Fruit fly (Drosophila melanogaster) whole organism, embryonic: Measurements from ENCODE around the gene Eig71Ed.
A peak's percentile ranks its signal among the peaks of the same experiment; 100 is the strongest.

Source experiments
- B-H1 ChIP-seq: fragments of 200-800 bp; sonication (Bioruptor generic); IDR thresholded peaks from 3 replicates; pipeline ENCODE4 v1.3.6; 2022; ENCODE audit warnings: missing biosample characterization, missing genetic modification characterization
- CG1024 ChIP-seq: fragments of 200-800 bp; sonication (Bioruptor generic); IDR thresholded peaks from 2 replicates; pipeline ENCODE4 v1.3.6; 2022; ENCODE audit warnings: missing biosample characterization, missing genetic modification characterization
- CG10274 ChIP-seq: fragments of 200-800 bp; sonication (Bioruptor generic); optimal IDR thresholded peaks from 3 replicates; lab custom pipeline; 2017; ENCODE audit warnings: missing biosample characterization, mild to moderate bottlenecking, missing genetic modification characterization
- CG11504 ChIP-seq: fragments of 200-800 bp; sonication (Bioruptor generic); optimal IDR thresholded peaks from 3 replicates; lab custom pipeline; 2019; ENCODE audit warnings: missing biosample characterization, mild to moderate bottlenecking, missing genetic modification characterization, moderate library complexity
- CG11723 ChIP-seq: fragments of 200-800 bp; sonication (Bioruptor generic); optimal IDR thresholded peaks from 2 replicates; lab custom pipeline; 2017; ENCODE audit warnings: missing biosample characterization, mild to moderate bottlenecking, missing genetic modification characterization
- CG14014 ChIP-seq: fragments of 200-800 bp; sonication (Bioruptor generic); IDR thresholded peaks from 2 replicates; pipeline ENCODE4 v1.3.6; 2022; ENCODE audit warnings: missing biosample characterization, missing genetic modification characterization
- CG1529 ChIP-seq: fragments of 200-800 bp; sonication (Bioruptor generic); optimal IDR thresholded peaks from 3 replicates; lab custom pipeline; 2018; ENCODE audit warnings: missing biosample characterization, missing genetic modification characterization
- CG16863 ChIP-seq: fragments of 200-800 bp; sonication (Bioruptor generic); optimal IDR thresholded peaks from 3 replicates; lab custom pipeline; 2016; ENCODE audit warnings: missing biosample characterization, missing genetic modification characterization
- CG17328 ChIP-seq: fragments of 200-800 bp; sonication (Bioruptor generic); IDR thresholded peaks from 2 replicates; pipeline ENCODE4 v1.3.6; 2022; ENCODE audit warnings: missing biosample characterization, missing genetic modification characterization
- CG18764 ChIP-seq: fragments of 200-800 bp; sonication (Bioruptor generic); optimal IDR thresholded peaks from 3 replicates; lab custom pipeline; 2016; ENCODE audit warnings: missing biosample characterization, missing genetic modification characterization
- CG2199 ChIP-seq: fragments of 200-800 bp; sonication (Bioruptor generic); IDR thresholded peaks from 3 replicates; pipeline ENCODE4 v1.3.6; 2022; ENCODE audit warnings: missing biosample characterization, missing genetic modification characterization
- CG30020 ChIP-seq: fragments of 200-800 bp; optimal IDR thresholded peaks from 2 replicates; lab custom pipeline; 2019; ENCODE audit warnings: missing biosample characterization, mild to moderate bottlenecking, missing genetic modification characterization, moderate library complexity
- CG30431 ChIP-seq: fragments of 200-800 bp; sonication (Bioruptor generic); optimal IDR thresholded peaks from 2 replicates; lab custom pipeline; 2017; ENCODE audit warnings: missing biosample characterization, missing genetic modification characterization
- CG34224 ChIP-seq: fragments of 200-800 bp; sonication (Bioruptor generic); IDR thresholded peaks from 3 replicates; pipeline ENCODE4 v1.3.6; 2022; ENCODE audit warnings: missing biosample characterization, missing genetic modification characterization; ENCODE audit not compliant: partially characterized antibody
- CG3838 ChIP-seq: fragments of 200-800 bp; sonication (Bioruptor generic); optimal IDR thresholded peaks from 3 replicates; lab custom pipeline; 2016; ENCODE audit warnings: missing biosample characterization, missing genetic modification characterization
- CG4328 ChIP-seq: fragments of 200-800 bp; sonication (Bioruptor generic); optimal IDR thresholded peaks from 3 replicates; lab custom pipeline; 2017; ENCODE audit warnings: missing biosample characterization, missing genetic modification reagents, missing genetic modification characterization
- CG4820 ChIP-seq: fragments of 200-800 bp; sonication (Bioruptor generic); optimal IDR thresholded peaks from 3 replicates; lab custom pipeline; 2016; ENCODE audit warnings: missing biosample characterization, missing genetic modification characterization
- CG7357 ChIP-seq: fragments of 200-800 bp; sonication (Bioruptor generic); IDR thresholded peaks from 3 replicates; pipeline ENCODE4 v1.3.6; 2022; ENCODE audit warnings: missing biosample characterization, missing genetic modification characterization
- CG7372 ChIP-seq: fragments of 200-800 bp; sonication (Bioruptor generic); IDR thresholded peaks from 2 replicates; pipeline ENCODE4 v1.3.6; 2022; ENCODE audit warnings: missing biosample characterization, missing genetic modification characterization
- CTCF ChIP-seq: fragments of 200-800 bp; sonication (Bioruptor generic); optimal IDR thresholded peaks from 2 replicates; lab custom pipeline; 2017; ENCODE audit warnings: missing biosample characterization, mild to moderate bottlenecking, missing genetic modification characterization, moderate library complexity
- D ChIP-seq, 2 experiments: fragments of 200-800 bp in 1 of 2; fragments of >200 bp in 1 of 2; sonication (Bioruptor generic) in 1 of 2; optimal IDR thresholded peaks; 2 replicates in 1 of 2; 3 replicates in 1 of 2; lab custom pipeline; 2017; ENCODE audit warnings: mild to moderate bottlenecking in 1 of 2, missing biosample characterization in 1 of 2, missing genetic modification characterization in 1 of 2, missing genetic modification reagents in 1 of 2
- Dip3 ChIP-seq: fragments of 200-800 bp; sonication (Bioruptor generic); optimal IDR thresholded peaks from 3 replicates; lab custom pipeline; 2016; ENCODE audit warnings: missing biosample characterization, missing genetic modification characterization
- Doc2 ChIP-seq: fragments of 200-800 bp; sonication (Bioruptor generic); IDR thresholded peaks from 2 replicates; pipeline ENCODE4 v1.3.6; 2022; ENCODE audit warnings: missing biosample characterization, missing genetic modification characterization
- GATAe ChIP-seq: fragments of 200-800 bp; sonication (Bioruptor generic); conservative IDR thresholded peaks from 2 replicates; pipeline ENCODE4 v1.3.6; 2022; ENCODE audit warnings: missing biosample characterization, missing genetic modification characterization
- HLHmδ ChIP-seq: fragments of 200-800 bp; sonication (Bioruptor generic); optimal IDR thresholded peaks from 2 replicates; lab custom pipeline; 2018; ENCODE audit warnings: missing biosample characterization, mild to moderate bottlenecking, missing genetic modification characterization, moderate library complexity
- Hmr ChIP-seq: fragments of 200-800 bp; sonication (Bioruptor generic); optimal IDR thresholded peaks from 3 replicates; lab custom pipeline; 2017; ENCODE audit warnings: mild to moderate bottlenecking, missing biosample characterization, missing genetic modification reagents, missing genetic modification characterization
- Hr3 ChIP-seq: fragments of 200-800 bp; sonication (Bioruptor generic); optimal IDR thresholded peaks from 3 replicates; lab custom pipeline; 2016; ENCODE audit warnings: missing biosample characterization, missing genetic modification characterization
- Ptx1 ChIP-seq: fragments of 200-800 bp; sonication (Bioruptor generic); IDR thresholded peaks from 2 replicates; pipeline ENCODE4 v1.3.6; 2022; ENCODE audit warnings: missing biosample characterization, missing genetic modification characterization
- Sox100B ChIP-seq: fragments of 200-800 bp; sonication (Bioruptor generic); optimal IDR thresholded peaks from 3 replicates; lab custom pipeline; 2018; ENCODE audit warnings: missing biosample characterization, mild to moderate bottlenecking, missing genetic modification characterization
- br ChIP-seq: fragments of >200 bp; optimal IDR thresholded peaks from 2 replicates; lab custom pipeline; 2017
- cad ChIP-seq: fragments of >200 bp; optimal IDR thresholded peaks from 2 replicates; lab custom pipeline; 2017; ENCODE audit warnings: missing biosample characterization, missing genetic modification characterization
- cwo ChIP-seq: fragments of 200-800 bp; sonication (Bioruptor generic); optimal IDR thresholded peaks from 3 replicates; lab custom pipeline; 2017; ENCODE audit warnings: missing biosample characterization, missing genetic modification characterization, mild to moderate bottlenecking, moderate library complexity, missing genetic modification reagents
- dmrt11E ChIP-seq: fragments of 200-800 bp; sonication (Bioruptor generic); optimal IDR thresholded peaks from 3 replicates; lab custom pipeline; 2018; ENCODE audit warnings: missing biosample characterization, mild to moderate bottlenecking, missing genetic modification characterization, moderate library complexity
- eve ChIP-seq, 2 experiments: fragments of >200 bp; optimal IDR thresholded peaks; 2 replicates each; lab custom pipeline; 2017; ENCODE audit warnings: missing biosample characterization in 2 of 2, missing genetic modification characterization in 2 of 2
- gcm ChIP-seq: fragments of 200-800 bp; sonication (Bioruptor generic); optimal IDR thresholded peaks from 2 replicates; lab custom pipeline; 2019; ENCODE audit warnings: missing biosample characterization, mild to moderate bottlenecking, missing genetic modification characterization, moderate library complexity
- gem ChIP-seq: fragments of 200-800 bp; sonication (Bioruptor generic); optimal IDR thresholded peaks from 2 replicates; lab custom pipeline; 2019; ENCODE audit warnings: missing biosample characterization, mild to moderate bottlenecking, missing genetic modification characterization, moderate library complexity
- gt ChIP-seq: fragments of 200-800 bp; sonication (Bioruptor generic); IDR thresholded peaks from 2 replicates; pipeline ENCODE4 v1.3.6; 2022; ENCODE audit warnings: missing biosample characterization, missing genetic modification characterization
- ham ChIP-seq: fragments of 200-800 bp; sonication (Bioruptor generic); IDR thresholded peaks from 2 replicates; pipeline ENCODE4 v1.3.6; 2022; ENCODE audit warnings: missing biosample characterization, missing genetic modification characterization
- lbe ChIP-seq: fragments of 200-800 bp; sonication (Bioruptor generic); optimal IDR thresholded peaks from 2 replicates; lab custom pipeline; 2016; ENCODE audit warnings: missing biosample characterization, mild to moderate bottlenecking, missing genetic modification characterization
- nerfin-1 ChIP-seq: fragments of 200-800 bp; sonication (Bioruptor generic); optimal IDR thresholded peaks from 3 replicates; lab custom pipeline; 2019; ENCODE audit warnings: missing biosample characterization, mild to moderate bottlenecking, missing genetic modification characterization, moderate library complexity
- org-1 ChIP-seq: fragments of 200-800 bp; sonication (Bioruptor generic); optimal IDR thresholded peaks from 2 replicates; lab custom pipeline; 2017; ENCODE audit warnings: missing biosample characterization, missing genetic modification characterization
- peb ChIP-seq: fragments of 200-800 bp; sonication (Bioruptor generic); IDR thresholded peaks from 2 replicates; pipeline ENCODE4 v1.3.6; 2022; ENCODE audit warnings: missing biosample characterization, missing genetic modification characterization
- sc ChIP-seq, 3 experiments: fragments of >200 bp in 2 of 3; fragments of 200-800 bp in 1 of 3; sonication (Bioruptor generic) in 1 of 3; optimal IDR thresholded peaks; 2 replicates in 2 of 3; 3 replicates in 1 of 3; lab custom pipeline; 2017; ENCODE audit warnings: mild to moderate bottlenecking in 1 of 3, missing biosample characterization in 1 of 3, missing genetic modification characterization in 1 of 3, missing genetic modification reagents in 1 of 3
- schlank ChIP-seq: fragments of 200-800 bp; sonication (Bioruptor generic); optimal IDR thresholded peaks from 2 replicates; lab custom pipeline; 2018; ENCODE audit warnings: missing biosample characterization, mild to moderate bottlenecking, missing genetic modification characterization
- scrt ChIP-seq: fragments of 200-800 bp; sonication (Bioruptor generic); optimal IDR thresholded peaks from 2 replicates; lab custom pipeline; 2018; ENCODE audit warnings: missing biosample characterization, mild to moderate bottlenecking, missing genetic modification characterization, moderate library complexity
- sd ChIP-seq: fragments of 200-800 bp; sonication (Bioruptor generic); optimal IDR thresholded peaks from 3 replicates; lab custom pipeline; 2018; ENCODE audit warnings: missing biosample characterization, mild to moderate bottlenecking, missing genetic modification characterization, moderate library complexity
- trh ChIP-seq: fragments of 200-800 bp; sonication (Bioruptor generic); optimal IDR thresholded peaks from 2 replicates; lab custom pipeline; 2016; ENCODE audit warnings: missing biosample characterization, missing genetic modification characterization
- unc-4 ChIP-seq: fragments of 200-800 bp; sonication (Bioruptor generic); IDR thresholded peaks from 2 replicates; pipeline ENCODE4 v1.3.6; 2022; ENCODE audit warnings: missing biosample characterization, missing genetic modification characterization; ENCODE audit not compliant: partially characterized antibody
- usp ChIP-seq: fragments of >200 bp; optimal IDR thresholded peaks from 2 replicates; lab custom pipeline; 2017; ENCODE audit warnings: missing biosample characterization, missing genetic modification characterization

Eig71Ed gene

DNA sequence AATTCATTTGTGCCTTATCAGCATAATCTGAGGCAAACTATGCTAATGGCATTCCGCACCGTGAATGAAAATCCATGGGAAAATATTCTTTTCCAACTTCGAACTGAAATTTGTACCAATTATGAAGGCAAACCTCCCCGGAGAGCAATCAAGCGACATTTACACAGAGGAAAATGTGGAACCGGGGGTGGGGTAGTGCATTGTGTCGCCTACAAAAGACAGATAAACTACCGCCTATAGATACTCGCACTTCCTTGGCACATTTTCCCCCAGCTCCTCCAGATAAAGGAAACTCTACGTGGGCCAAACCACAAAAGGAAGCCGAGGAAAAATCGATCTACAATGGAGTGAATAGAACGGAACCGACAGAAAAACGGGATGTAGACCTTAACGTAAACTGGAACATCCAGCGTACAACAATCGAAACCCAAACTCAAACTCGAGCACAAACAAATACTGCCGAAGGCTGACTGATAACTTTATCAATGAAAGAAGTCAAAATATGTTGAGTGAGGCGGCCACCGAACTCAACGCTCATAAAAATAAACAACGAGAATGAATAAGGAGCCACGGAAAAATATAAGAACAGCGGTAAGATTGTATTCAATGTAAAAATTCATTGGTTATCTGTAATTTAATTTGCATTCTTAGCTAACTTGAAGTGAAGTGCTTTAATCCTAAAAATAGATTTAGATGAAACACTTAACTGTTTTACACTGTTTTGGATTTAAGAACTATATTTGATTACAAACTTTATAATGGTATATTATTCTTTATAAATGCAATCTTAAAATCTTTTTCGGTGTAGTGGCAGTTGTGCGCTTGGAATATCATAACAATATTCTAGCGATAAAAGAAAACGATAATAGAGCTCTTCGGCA lies 38.6 kb downstream of the Eig71Ed start (continued):
- TF ChIP-seq CG11504 (tag; lab: Kevin White, UChicago) = peak; percentile 62
- peak; percentile 67 for TF ChIP-seq CG30020 (tag; lab: Kevin White, UChicago)
- no peak for TF ChIP-seq GATAe (GFP tag; lab: Robert Waterston, UW)
- TF ChIP-seq sc (optimal IDR thresholded peaks at IDR 0.05; lab: Kevin White, UChicago) = no peak
- TF ChIP-seq sc (GFP tag; optimal IDR thresholded peaks at IDR 0.05; lab: Kevin White, UChicago) = no peak
- TF ChIP-seq CG18764 (GFP tag; lab: Kevin White, UChicago) = peak; percentile 37
- TF ChIP-seq CG34224 (GFP tag; lab: Robert Waterston, UW) = no peak
- peak; percentile 31; the same call in 1 of the 2 replicates for TF ChIP-seq CG1024
- peak; percentile 18 for TF ChIP-seq scrt (GFP tag; lab: Kevin White, UChicago)
- TF ChIP-seq CG11723 (GFP tag; lab: Kevin White, UChicago) = no peak
- TF ChIP-seq ham (GFP tag; lab: Robert Waterston, UW) = no peak
- TF ChIP-seq CG7372 = no peak
- TF ChIP-seq Hr3 (GFP tag; lab: Kevin White, UChicago) = no peak
- TF ChIP-seq CG7357 = no peak
- TF ChIP-seq nerfin-1 (tag; lab: Kevin White, UChicago) = peak; percentile 40
- peak; percentile 52 for TF ChIP-seq Hmr (GFP tag; lab: Kevin White, UChicago)
- no peak for TF ChIP-seq trh
- no peak for TF ChIP-seq lbe (GFP tag; lab: Kevin White, UChicago)
- TF ChIP-seq CG14014 (GFP tag; lab: Robert Waterston, UW) = peak; percentile 44; the same call in 1 of the 2 replicates
- TF ChIP-seq CG17328 (GFP tag; lab: Robert Waterston, UW) = no peak
- no peak for TF ChIP-seq eve (GFP tag; optimal IDR thresholded peaks at IDR 0.05; lab: Kevin White, UChicago)
- TF ChIP-seq CG4328 (GFP tag; lab: Kevin White, UChicago) = no peak
- TF ChIP-seq cwo (GFP tag; lab: Kevin White, UChicago) = peak; percentile 65
- TF ChIP-seq org-1 = peak; percentile 35
- no peak for TF ChIP-seq CG16863 (GFP tag; lab: Kevin White, UChicago)
- TF ChIP-seq dmrt11E = peak; percentile 54
- TF ChIP-seq Doc2 = no peak
- peak; percentile 83 for TF ChIP-seq gem (tag; lab: Kevin White, UChicago)
- TF ChIP-seq CG1529 = no peak
- peak; percentile 30 for TF ChIP-seq D (optimal IDR thresholded peaks at IDR 0.05; lab: Kevin White, UChicago)
- TF ChIP-seq D (GFP tag; optimal IDR thresholded peaks at IDR 0.05; lab: Kevin White, UChicago) = peak; percentile 64
- no peak for TF ChIP-seq unc-4 (GFP tag; lab: Robert Waterston, UW)
- TF ChIP-seq gt (GFP tag; lab: Robert Waterston, UW) = no peak
- peak; percentile 8; the same call in 1 of the 2 replicates for TF ChIP-seq Ptx1 (GFP tag; lab: Robert Waterston, UW)
- no peak for TF ChIP-seq CG10274
- TF ChIP-seq gcm = peak; percentile 10
- no peak for TF ChIP-seq br (lab: Kevin White, UChicago)
- TF ChIP-seq usp (GFP tag; lab: Kevin White, UChicago) = no peak
- TF ChIP-seq CG4820 (GFP tag; lab: Kevin White, UChicago) = peak; percentile 64
- no peak for TF ChIP-seq CG30431 (GFP tag; lab: Kevin White, UChicago)
- no peak for TF ChIP-seq schlank (tag; lab: Kevin White, UChicago)
- peak; percentile 19 for TF ChIP-seq CTCF
- TF ChIP-seq cad (GFP tag; lab: Kevin White, UChicago) = no peak
- TF ChIP-seq sd (tag; lab: Kevin White, UChicago) = peak; percentile 51
- no peak for TF ChIP-seq Dip3 (GFP tag; lab: Kevin White, UChicago)
- no peak for TF ChIP-seq CG3838
- peak; percentile 66 for TF ChIP-seq Sox100B (GFP tag; lab: Kevin White, UChicago)
- no peak for TF ChIP-seq HLHmδ (GFP tag; lab: Kevin White, UChicago)
- no peak for TF ChIP-seq peb (GFP tag; lab: Robert Waterston, UW)
- TF ChIP-seq CG2199 = no peak; the same call in 2 of the 3 replicates
- no peak for TF ChIP-seq B-H1
